ENCODE assay signal across 3 fruit fly cellular contexts in genomic region chr2L:19012776-19013328, dm6.
TF ChIP-seq lines count a peak whose summit lies in the region.

No protein-coding gene starts in this region.

- TF ChIP-seq CTCF in whole organism, embryonic (GFP tag; optimal IDR thresholded peaks at IDR 0.05; lab: Kevin White, UChicago) = no peak

TF ChIP-seq in whole organism, embryonic, 481 proteins besides CTCF, POLR2A, EP300 and RAD21:
- no peak for TF ChIP-seq nmo (GFP tag; optimal IDR thresholded peaks at IDR 0.05; lab: Kevin White, UChicago)
- 0 out of 2 replicates have a peak, but pooled peaks have one; percentile 24 for TF ChIP-seq Dref (GFP tag; IDR thresholded peaks at IDR 0.05; lab: Robert Waterston, UW)
- TF ChIP-seq hb (GFP tag; IDR thresholded peaks at IDR 0.05; lab: Robert Waterston, UW; ENCODE audit: partially characterized antibody) = 0 out of 3 replicates have a peak, but pooled peaks have one; percentile 22
- no peak for TF ChIP-seq wor (GFP tag; IDR thresholded peaks at IDR 0.05; lab: Robert Waterston, UW)
- peak; percentile 19 for TF ChIP-seq nerfin-1 (tag; optimal IDR thresholded peaks at IDR 0.05; lab: Kevin White, UChicago)
- 0 out of 2 replicates have a peak, but pooled peaks have one; percentile 17 for TF ChIP-seq CG4360 (GFP tag; IDR thresholded peaks at IDR 0.05; lab: Robert Waterston, UW)
- peak; percentile 93 for TF ChIP-seq abd-A (tag; optimal IDR thresholded peaks at IDR 0.05; lab: Kevin White, UChicago)
- TF ChIP-seq Rfx (GFP tag; IDR thresholded peaks at IDR 0.05; lab: Robert Waterston, UW) = peak; percentile 23; the same call in 1 of the 2 replicates
- peak; percentile 42 for TF ChIP-seq Deaf1 (tag; optimal IDR thresholded peaks at IDR 0.05; lab: Kevin White, UChicago)
- TF ChIP-seq Adf1 (GFP tag; IDR thresholded peaks at IDR 0.05; lab: Robert Waterston, UW) = peak; percentile 70
- TF ChIP-seq D (optimal IDR thresholded peaks at IDR 0.05; lab: Kevin White, UChicago) = no peak
- no peak for TF ChIP-seq D (GFP tag; optimal IDR thresholded peaks at IDR 0.05; lab: Kevin White, UChicago)
- peak; percentile 89 for TF ChIP-seq CG10543 (GFP tag; optimal IDR thresholded peaks at IDR 0.05; lab: Kevin White, UChicago)
- 0 out of 4 replicates have a peak, but pooled peaks have one; percentile 40 for TF ChIP-seq chinmo (GFP tag; IDR thresholded peaks at IDR 0.05; lab: Robert Waterston, UW; ENCODE audit: partially characterized antibody)
- TF ChIP-seq crol (GFP tag; IDR thresholded peaks at IDR 0.05; lab: Robert Waterston, UW) = peak; percentile 73
- no peak for TF ChIP-seq CG42726 (GFP tag; IDR thresholded peaks at IDR 0.05; lab: Robert Waterston, UW; ENCODE audit: partially characterized antibody)
- TF ChIP-seq ato (GFP tag; IDR thresholded peaks at IDR 0.05; lab: Robert Waterston, UW; ENCODE audit: partially characterized antibody) = no peak
- peak; percentile 20 for TF ChIP-seq NfI (GFP tag; optimal IDR thresholded peaks at IDR 0.05; lab: Kevin White, UChicago)
- TF ChIP-seq tio (GFP tag; optimal IDR thresholded peaks at IDR 0.05; lab: Kevin White, UChicago) = no peak
- peak; percentile 56 for TF ChIP-seq sd (tag; optimal IDR thresholded peaks at IDR 0.05; lab: Kevin White, UChicago)
- TF ChIP-seq ranshi (GFP tag; IDR thresholded peaks at IDR 0.05; lab: Robert Waterston, UW) = no peak
- TF ChIP-seq Fer2 (tag; optimal IDR thresholded peaks at IDR 0.05; lab: Kevin White, UChicago) = peak; percentile 28
- TF ChIP-seq Hey (tag; optimal IDR thresholded peaks at IDR 0.05; lab: Kevin White, UChicago) = peak; percentile 88
- TF ChIP-seq CG13894 (tag; optimal IDR thresholded peaks at IDR 0.05; lab: Kevin White, UChicago) = peak; percentile 41
- TF ChIP-seq mirr (GFP tag; optimal IDR thresholded peaks at IDR 0.05; lab: Kevin White, UChicago) = peak; percentile 63
- no peak for TF ChIP-seq CG12155 (GFP tag; optimal IDR thresholded peaks at IDR 0.05; lab: Kevin White, UChicago)

TF ChIP-seq in whole organism, prepupa, 60 proteins besides CTCF, POLR2A, EP300 and RAD21:
- no peak for TF ChIP-seq Smox (GFP tag; optimal IDR thresholded peaks at IDR 0.05; lab: Kevin White, UChicago)
- peak; percentile 9 for TF ChIP-seq svp (GFP tag; lab: Kevin White, UChicago)
- TF ChIP-seq CG15336 (GFP tag; IDR thresholded peaks at IDR 0.05; lab: Robert Waterston, UW) = no peak

TF ChIP-seq in whole organism, pupa, 21 proteins besides CTCF, POLR2A, EP300 and RAD21:
- TF ChIP-seq D1 (tag; optimal IDR thresholded peaks at IDR 0.05; lab: Kevin White, UChicago) (no peak), rn (GFP tag; IDR thresholded peaks at IDR 0.05; lab: Robert Waterston, UW) (no peak), CG13204 (GFP tag; optimal IDR thresholded peaks at IDR 0.05; lab: Kevin White, UChicago) (peak; percentile 64), CG8159 (tag; optimal IDR thresholded peaks at IDR 0.05; lab: Kevin White, UChicago) (no peak), CG14655 (GFP tag; optimal IDR thresholded peaks at IDR 0.05; lab: Kevin White, UChicago) (no peak)
TF ChIP-seq in whole organism, pupa: peak in this region for 1.
